Fruit fly (Drosophila melanogaster) whole organism, larva: Measurements from ENCODE around the gene CG18641.

ENCODE experiments used
- noc ChIP-seq: fragments of 200-800 bp; sonication (Bioruptor generic); optimal IDR thresholded peaks from 3 replicates; lab custom pipeline; 2019; ENCODE audit warnings: missing biosample characterization, mild to moderate bottlenecking, missing genetic modification characterization, moderate library complexity

Gene CG18641

dm6 chr2L:2429588-2429987, 14.5 kb upstream of the CG18641 start:
- TF ChIP-seq noc = no peak

DNA sequence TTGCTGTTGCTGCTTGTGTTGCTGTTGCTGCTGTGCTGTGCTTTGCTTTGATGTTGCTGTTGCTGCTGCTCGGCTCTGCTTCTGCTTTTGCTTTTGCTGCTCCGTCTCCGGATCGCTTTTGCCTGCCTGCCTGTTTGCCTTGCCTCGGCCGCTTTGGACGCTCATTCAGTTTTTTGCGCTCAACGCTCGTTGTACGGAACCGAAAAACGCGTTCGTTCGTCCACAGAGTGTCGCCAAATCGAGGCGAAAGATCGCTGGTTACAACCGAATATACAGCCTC, 13.0 kb upstream of the CG18641 start, which contains the start of gene dpp:
dpp (plus strand) TSS at position 164 of the 280 bp plus-strand sequence.
- TF ChIP-seq noc = no peak

dm6 chr2L:2427384-2428208, 12.5 kb upstream of the CG18641 start:
- no peak for TF ChIP-seq noc

DNA sequence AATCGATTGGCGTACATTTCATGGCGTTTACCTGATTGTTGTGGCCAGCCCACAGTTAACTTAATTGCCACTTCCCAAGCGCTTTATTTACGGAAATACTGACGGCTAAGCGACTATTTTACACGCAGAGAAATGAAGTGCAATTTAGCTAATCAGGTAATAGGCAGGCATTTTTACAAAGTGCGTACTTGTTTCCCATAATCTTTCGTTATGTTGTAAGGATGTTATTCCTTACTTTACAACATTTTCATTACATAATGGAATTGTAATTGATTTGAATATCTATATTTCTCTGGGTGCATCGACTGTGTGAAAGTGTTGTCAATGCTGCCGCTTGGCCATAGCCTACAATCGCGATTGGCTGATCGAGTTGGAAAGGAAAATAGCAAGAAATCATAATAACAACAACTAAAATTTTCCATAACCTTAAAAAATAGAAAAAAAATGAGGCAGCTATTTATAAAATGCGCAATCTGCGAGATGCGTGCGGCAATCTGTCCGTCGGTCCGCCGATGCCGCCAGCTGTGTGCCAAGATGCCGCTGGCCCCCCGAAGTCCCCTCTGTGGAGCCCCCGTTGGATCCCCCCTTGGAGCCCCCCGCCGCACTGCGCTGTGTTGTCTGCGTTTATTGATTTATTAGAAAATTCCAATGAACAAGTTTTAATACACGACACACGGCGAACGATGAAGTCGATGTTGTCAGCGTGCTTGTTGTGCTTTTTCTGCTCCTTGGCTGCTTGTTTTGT, 11.5 kb upstream of the CG18641 start:
- no peak for TF ChIP-seq noc

dm6 chr2L:2425652-2426192, 10.6 kb upstream of the CG18641 start:
- no peak for TF ChIP-seq noc

- TF ChIP-seq noc = no peak
Measured at dm6 chr2L:2424497-2424896, 9.4 kb upstream of the CG18641 start, which contains the start of gene CG44139. CG44139 (plus strand) TSS chr2L:2424797.

DNA sequence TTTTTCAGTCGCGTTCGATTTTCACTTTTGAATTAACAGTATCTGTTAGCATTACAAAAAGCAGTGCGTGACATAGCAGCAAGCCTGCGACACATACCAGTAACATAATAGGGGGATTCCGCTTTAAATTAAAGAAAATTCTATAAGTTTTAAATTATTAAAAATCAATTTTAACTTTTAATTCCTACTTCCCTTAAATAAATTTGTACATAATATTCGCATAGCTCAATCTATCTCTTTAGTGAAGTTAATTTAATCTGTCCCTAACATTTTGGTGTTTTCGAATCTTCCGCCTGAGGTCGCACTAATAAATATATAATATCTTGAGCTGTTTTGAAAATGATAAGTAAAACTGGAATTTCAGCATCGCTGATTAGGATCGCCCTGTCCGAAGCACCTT, 5.4 kb upstream of the CG18641 start, which contains the start of gene CG9886:
CG9886 (plus strand) TSS at position 341 of the 400 bp plus-strand sequence.
- TF ChIP-seq noc = no peak

DNA sequence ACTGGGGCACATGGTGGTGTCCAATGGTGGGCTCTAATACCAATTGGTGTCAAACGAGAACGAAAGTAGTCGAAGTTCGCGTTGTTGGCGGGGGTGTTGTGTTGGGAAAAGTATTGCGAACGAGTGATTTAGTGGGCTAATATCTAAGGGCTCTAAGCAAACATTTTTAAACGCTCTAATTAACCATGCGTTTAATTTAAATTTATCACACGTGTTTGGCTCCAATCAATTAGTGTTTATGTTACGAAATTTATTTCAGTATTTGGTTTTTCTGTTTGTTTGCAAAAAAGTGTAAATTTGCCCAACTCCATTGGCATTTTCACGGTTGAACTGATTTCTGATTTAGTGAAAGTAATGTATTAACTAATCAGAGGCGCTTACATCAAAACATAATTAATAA, 4.8 kb upstream of the CG18641 start, which contains the start of gene CG34447:
CG34447 (minus strand) TSS at position 101 of the 400 bp plus-strand sequence.
- no peak for TF ChIP-seq noc

DNA sequence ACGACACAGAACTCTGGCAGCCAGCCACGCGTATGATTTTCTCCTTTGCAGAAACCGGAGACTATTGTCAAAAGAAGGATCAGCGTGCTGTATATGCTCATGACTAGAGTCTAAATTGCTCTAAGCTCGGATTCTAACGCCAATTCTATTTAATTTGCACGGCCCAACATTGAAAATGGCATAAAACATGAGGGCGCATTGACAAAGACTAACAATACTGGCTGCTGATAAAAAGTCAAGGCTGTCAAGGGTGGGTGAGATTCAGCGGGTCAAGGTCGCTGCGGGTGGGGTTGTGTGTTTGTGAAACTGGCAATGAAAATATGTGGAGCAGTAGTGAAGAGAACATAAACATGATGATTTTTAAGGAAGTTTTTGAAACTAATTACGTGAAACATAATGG, 2.7 kb upstream of the CG18641 start, which contains the start of gene CG34448:
CG34448 (minus strand) TSS at position 101 of the 400 bp plus-strand sequence.
- no peak for TF ChIP-seq noc

- TF ChIP-seq noc = no peak
Measured at dm6 chr2L:2416620-2417019, 1.5 kb upstream of the CG18641 start, which contains the start of gene CG31948. CG31948 (minus strand) TSS chr2L:2416720.

- no peak for TF ChIP-seq noc
Measured at dm6 chr2L:2413093-2413492, 2.0 kb downstream of the CG18641 start.

DNA sequence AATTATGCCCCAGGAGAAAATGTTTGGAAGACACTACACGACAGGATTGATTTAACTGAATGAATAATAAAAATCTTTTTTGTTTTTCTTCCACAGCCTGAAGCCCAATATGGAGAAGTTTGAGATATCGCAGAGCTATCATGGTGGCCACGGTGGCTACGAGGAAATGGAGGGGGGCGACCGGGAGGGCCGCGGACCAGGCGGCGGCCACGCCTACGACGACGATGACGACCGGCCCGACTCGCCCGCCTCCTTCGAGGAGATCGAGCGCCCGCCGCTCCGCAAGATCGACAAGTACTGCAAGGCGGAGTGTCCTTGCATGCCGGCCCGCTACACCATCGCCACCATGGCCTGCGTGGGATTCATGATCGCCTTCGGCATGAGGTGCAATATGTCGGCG, 10.5 kb downstream of the CG18641 start:
- TF ChIP-seq noc = no peak

DNA sequence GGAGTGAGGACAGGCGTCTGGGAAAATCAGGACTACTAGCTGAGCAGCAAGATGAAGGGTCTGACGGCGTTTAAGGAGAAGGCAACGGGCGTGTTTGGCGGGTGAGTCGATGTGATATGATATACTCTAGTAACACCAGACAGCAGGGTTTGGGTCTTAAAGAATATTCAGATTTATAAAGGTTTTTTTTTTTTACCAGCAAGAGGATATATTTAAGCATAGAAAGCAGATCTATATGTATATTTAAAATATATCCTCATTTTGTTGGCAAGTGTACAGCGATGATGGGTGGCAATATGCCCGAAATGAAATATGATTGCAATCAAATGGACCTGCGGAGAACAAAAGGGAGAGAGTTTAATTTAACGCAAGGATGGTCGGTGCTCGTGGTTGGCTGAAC, 12.9 kb downstream of the CG18641 start:
- TF ChIP-seq noc = no peak

- no peak for TF ChIP-seq noc
Measured at dm6 chr2L:2399897-2400296, 15.2 kb downstream of the CG18641 start, which contains the start of gene VGlut. VGlut (plus strand) TSS chr2L:2400295.

- TF ChIP-seq noc = no peak
Measured at dm6 chr2L:2398459-2398858, 16.7 kb downstream of the CG18641 start.

DNA sequence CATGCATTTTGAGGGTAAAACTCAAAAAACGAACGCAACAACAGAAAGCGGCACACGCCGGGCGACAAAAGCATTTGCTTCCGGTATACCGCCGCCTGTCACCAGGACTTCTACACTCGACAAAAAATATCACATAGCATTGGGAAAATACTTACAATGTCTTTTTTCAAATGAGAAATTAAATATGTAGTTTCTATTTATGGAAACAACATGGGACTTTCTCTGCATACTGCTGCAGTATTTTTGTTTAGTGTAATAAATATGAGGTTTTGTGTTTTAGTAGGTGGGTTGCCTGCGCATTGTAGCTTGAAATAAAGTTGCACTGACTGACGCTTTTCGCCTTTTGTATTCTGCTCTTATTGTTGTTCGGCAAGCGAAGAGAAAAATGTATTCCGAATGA, 18.0 kb downstream of the CG18641 start:
- TF ChIP-seq noc = no peak

- no peak for TF ChIP-seq noc
Measured at dm6 chr2L:2394872-2395271, 20.2 kb downstream of the CG18641 start.
